Fruit fly (Drosophila melanogaster) whole organism, adult: ENCODE data around the gene CG12885.

ENCODE experiments used
- CG11617 ChIP-seq: fragments of 200-800 bp; sonication (Bioruptor generic); optimal IDR thresholded peaks from 2 replicates; lab custom pipeline; 2017; ENCODE audit warnings: mild to moderate bottlenecking, missing biosample characterization, missing genetic modification reagents, missing genetic modification characterization
- CG12768 ChIP-seq: fragments of 200-800 bp; sonication (Bioruptor generic); optimal IDR thresholded peaks from 2 replicates; lab custom pipeline; 2017; ENCODE audit warnings: missing biosample characterization, missing genetic modification characterization, mild to moderate bottlenecking, moderate library complexity, missing genetic modification reagents
- CG14711 ChIP-seq: fragments of 200-800 bp; sonication (Bioruptor generic); optimal IDR thresholded peaks from 2 replicates; lab custom pipeline; 2018; ENCODE audit warnings: missing biosample characterization, mild to moderate bottlenecking, missing genetic modification characterization, moderate library complexity
- CG1620 ChIP-seq: fragments of 200-800 bp; sonication (Bioruptor generic); optimal IDR thresholded peaks from 2 replicates; lab custom pipeline; 2016; ENCODE audit warnings: missing biosample characterization, missing genetic modification characterization
- CG33017 ChIP-seq: fragments of 200-800 bp; sonication (Bioruptor generic); optimal IDR thresholded peaks from 2 replicates; lab custom pipeline; 2018; ENCODE audit warnings: missing biosample characterization, mild to moderate bottlenecking, missing genetic modification characterization, moderate library complexity
- CG5204 ChIP-seq: fragments of 200-800 bp; sonication (Bioruptor generic); optimal IDR thresholded peaks from 2 replicates; lab custom pipeline; 2016; ENCODE audit warnings: missing biosample characterization, missing genetic modification characterization
- CG7045 ChIP-seq: fragments of 200-800 bp; sonication (Bioruptor generic); optimal IDR thresholded peaks from 2 replicates; lab custom pipeline; 2017; ENCODE audit warnings: missing biosample characterization, mild to moderate bottlenecking, missing genetic modification characterization
- CG7101 ChIP-seq: fragments of 200-800 bp; sonication (Bioruptor generic); optimal IDR thresholded peaks from 2 replicates; lab custom pipeline; 2018; ENCODE audit warnings: missing biosample characterization, mild to moderate bottlenecking, missing genetic modification characterization, moderate library complexity
- Clk ChIP-seq: fragments of 200-800 bp; sonication (Bioruptor generic); optimal IDR thresholded peaks from 2 replicates; lab custom pipeline; 2017; ENCODE audit warnings: missing biosample characterization, missing genetic modification characterization
- Crg-1 ChIP-seq: fragments of 200-800 bp; sonication (Bioruptor generic); optimal IDR thresholded peaks from 2 replicates; lab custom pipeline; 2016; ENCODE audit warnings: missing biosample characterization, missing genetic modification characterization
- Hr96 ChIP-seq: fragments of 200-800 bp; sonication (Bioruptor generic); optimal IDR thresholded peaks from 2 replicates; lab custom pipeline; 2016; ENCODE audit warnings: missing biosample characterization, missing genetic modification characterization
- Mnt ChIP-seq: fragments of 200-800 bp; sonication (Bioruptor generic); optimal IDR thresholded peaks from 2 replicates; lab custom pipeline; 2016; ENCODE audit warnings: missing biosample characterization, mild to moderate bottlenecking, missing genetic modification characterization
- bab1 ChIP-seq: fragments of 200-800 bp; sonication (Bioruptor generic); optimal IDR thresholded peaks from 3 replicates; lab custom pipeline; 2019; ENCODE audit warnings: missing biosample characterization, mild to moderate bottlenecking, missing genetic modification characterization, moderate library complexity
- cic ChIP-seq: fragments of 200-800 bp; sonication (Bioruptor generic); optimal IDR thresholded peaks from 2 replicates; lab custom pipeline; 2017; ENCODE audit warnings: missing biosample characterization, mild to moderate bottlenecking, missing genetic modification characterization, moderate library complexity
- cnc ChIP-seq, 2 experiments: fragments of >200 bp; optimal IDR thresholded peaks; 2 replicates each; lab custom pipeline; 2017
- kay ChIP-seq: fragments of 200-800 bp; sonication (Bioruptor generic); peaks from one replicate; lab custom pipeline; 2016; ENCODE audit warnings: missing biosample characterization, missing genetic modification characterization, borderline replicate concordance
- ovo ChIP-seq: fragments of 200-800 bp; sonication (Bioruptor generic); optimal IDR thresholded peaks from 2 replicates; lab custom pipeline; 2016; ENCODE audit warnings: missing biosample characterization, missing genetic modification characterization
- pad ChIP-seq: fragments of 200-800 bp; sonication (Bioruptor generic); optimal IDR thresholded peaks from 3 replicates; lab custom pipeline; 2017; ENCODE audit warnings: missing biosample characterization, missing genetic modification characterization, mild to moderate bottlenecking, moderate library complexity, missing genetic modification reagents
- tj ChIP-seq: fragments of 200-800 bp; sonication (Bioruptor generic); optimal IDR thresholded peaks from 3 replicates; lab custom pipeline; 2017; ENCODE audit warnings: missing biosample characterization, mild to moderate bottlenecking, missing genetic modification characterization, moderate library complexity
- toe ChIP-seq: fragments of 200-800 bp; sonication (Bioruptor generic); optimal IDR thresholded peaks from 2 replicates; lab custom pipeline; 2016; ENCODE audit warnings: missing biosample characterization, missing genetic modification characterization

Gene CG12885

dm6 chr3R:27520415-27520916, at the start of gene CG12885:
Gene CG12885 (plus strand): TSS chr3R:27520866.
- TF ChIP-seq kay (no peak), Crg-1 (GFP tag; lab: Kevin White, UChicago) (no peak), CG11617 (no peak), CG7045 (GFP tag; lab: Kevin White, UChicago) (no peak), CG14711 (tag; lab: Kevin White, UChicago) (no peak), tj (GFP tag; lab: Kevin White, UChicago) (no peak), CG7101 (no peak), Hr96 (GFP tag; lab: Kevin White, UChicago) (no peak), cnc (optimal IDR thresholded peaks at IDR 0.05; lab: Kevin White, UChicago) (no peak), Clk (GFP tag; lab: Kevin White, UChicago) (no peak), bab1 (GFP tag; lab: Kevin White, UChicago) (no peak), toe (GFP tag; lab: Kevin White, UChicago) (no peak), Mnt (GFP tag; lab: Kevin White, UChicago) (no peak), CG12768 (GFP tag; lab: Kevin White, UChicago) (no peak)

- TF ChIP-seq CG14711 (tag; lab: Kevin White, UChicago) (no peak), bab1 (GFP tag; lab: Kevin White, UChicago) (no peak), pad (no peak), CG33017 (no peak)
Observed at dm6 chr3R:27477507-27477906, 43.2 kb upstream of the CG12885 start.

- TF ChIP-seq kay, result no peak
- TF ChIP-seq toe (GFP tag; lab: Kevin White, UChicago), result peak; percentile 3
Observed at dm6 chr3R:27478375-27478774, 42.3 kb upstream of the CG12885 start, which contains the start of gene Cyp6a18. Gene Cyp6a18 (plus strand): TSS chr3R:27478675.

- TF ChIP-seq cic (no peak), CG7045 (GFP tag; lab: Kevin White, UChicago) (no peak), cnc (optimal IDR thresholded peaks at IDR 0.05; lab: Kevin White, UChicago) (no peak), CG12768 (GFP tag; lab: Kevin White, UChicago) (no peak), CG5204 (GFP tag; lab: Kevin White, UChicago) (no peak), Hr96 (GFP tag; lab: Kevin White, UChicago) (no peak), CG33017 (no peak), Mnt (GFP tag; lab: Kevin White, UChicago) (no peak), Clk (GFP tag; lab: Kevin White, UChicago) (no peak), CG11617 (no peak), Crg-1 (GFP tag; lab: Kevin White, UChicago) (no peak), kay (no peak), bab1 (GFP tag; lab: Kevin White, UChicago) (no peak), toe (GFP tag; lab: Kevin White, UChicago) (no peak), pad (no peak), CG14711 (tag; lab: Kevin White, UChicago) (no peak)
Observed at dm6 chr3R:27487627-27488026, 33.0 kb upstream of the CG12885 start, which contains the start of gene Gr98a. Gene Gr98a (plus strand): TSS chr3R:27487927.

dm6 chr3R:27497616-27498015, 23.1 kb upstream of the CG12885 start:
- TF ChIP-seq CG33017, result no peak
- TF ChIP-seq Clk (GFP tag; lab: Kevin White, UChicago), result no peak
- no peak for TF ChIP-seq tj (GFP tag; lab: Kevin White, UChicago)
- no peak for TF ChIP-seq CG7101
- no peak for TF ChIP-seq Crg-1 (GFP tag; lab: Kevin White, UChicago)

- TF ChIP-seq kay, result no peak
- no peak for TF ChIP-seq tj (GFP tag; lab: Kevin White, UChicago)
- no peak for TF ChIP-seq Crg-1 (GFP tag; lab: Kevin White, UChicago)
- TF ChIP-seq CG11617, result no peak
- no peak for TF ChIP-seq ovo (GFP tag; lab: Kevin White, UChicago)
- no peak for TF ChIP-seq CG33017
- no peak for TF ChIP-seq Hr96 (GFP tag; lab: Kevin White, UChicago)
- no peak for TF ChIP-seq CG1620 (GFP tag; lab: Kevin White, UChicago)
- TF ChIP-seq CG12768 (GFP tag; lab: Kevin White, UChicago), result no peak
- TF ChIP-seq CG14711 (tag; lab: Kevin White, UChicago), result no peak
- no peak for TF ChIP-seq cnc (optimal IDR thresholded peaks at IDR 0.05; lab: Kevin White, UChicago)
- no peak for TF ChIP-seq CG5204 (GFP tag; lab: Kevin White, UChicago)
- TF ChIP-seq bab1 (GFP tag; lab: Kevin White, UChicago), result no peak
Observed at dm6 chr3R:27501938-27502337, 18.7 kb upstream of the CG12885 start, which contains the start of gene CG43139. Gene CG43139 (minus strand): TSS chr3R:27502025.

- TF ChIP-seq CG12768 (GFP tag; lab: Kevin White, UChicago), result no peak
- no peak for TF ChIP-seq Clk (GFP tag; lab: Kevin White, UChicago)
- no peak for TF ChIP-seq CG7101
- no peak for TF ChIP-seq ovo (GFP tag; lab: Kevin White, UChicago)
- TF ChIP-seq Hr96 (GFP tag; lab: Kevin White, UChicago), result no peak
Observed at dm6 chr3R:27502856-27503255, 17.8 kb upstream of the CG12885 start, which contains the start of gene CG5402. Gene CG5402 (minus strand): TSS chr3R:27502956.
